Worm (Caenorhabditis elegans): ENCODE measurements around the gene ttc-17.

Gene ttc-17

DNA sequence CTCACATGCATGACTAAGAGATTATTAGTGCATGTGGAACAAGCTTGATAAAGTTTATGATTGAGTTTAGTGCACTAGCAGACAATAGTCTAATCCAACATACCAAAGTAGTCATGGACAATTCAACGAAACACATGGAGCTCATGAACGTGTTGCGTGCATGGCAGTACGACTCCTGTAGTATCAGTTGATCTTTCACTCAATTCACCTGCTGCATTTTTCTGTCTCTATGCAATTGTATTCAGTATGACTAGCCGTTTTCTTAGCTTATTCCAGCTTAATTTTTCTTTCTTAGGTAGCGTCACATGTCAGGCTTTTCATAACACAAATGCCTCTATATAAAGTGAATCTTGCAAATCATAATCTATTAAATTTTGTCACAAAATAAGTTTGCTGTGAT lies 46.4 kb downstream of the ttc-17 start, which contains the start of gene srx-1:
Gene srx-1 (plus strand): TSS at position 382 of the 400 bp plus-strand sequence.
- no peak for TF ChIP-seq nhr-12 (tag; optimal IDR thresholded peaks at IDR 0.05)
- no peak for TF ChIP-seq unc-130 (tag; optimal IDR thresholded peaks at IDR 0.05)
- no peak for TF ChIP-seq zag-1 (tag; optimal IDR thresholded peaks at IDR 0.05)
- no peak for TF ChIP-seq hpl-2 (GFP tag; optimal IDR thresholded peaks at IDR 0.05)
- TF ChIP-seq Y116A8C.19 (tag; optimal IDR thresholded peaks at IDR 0.05; ENCODE audit: borderline replicate concordance) = no peak
- TF ChIP-seq nhr-11 (tag; optimal IDR thresholded peaks at IDR 0.05) = no peak
- no peak for TF ChIP-seq ama-1 (optimal IDR thresholded peaks at IDR 0.05)
- TF ChIP-seq fos-1 (tag; optimal IDR thresholded peaks at IDR 0.05) = no peak
- no peak for TF ChIP-seq pax-3 (tag; optimal IDR thresholded peaks at IDR 0.05)
- no peak for TF ChIP-seq ceh-90 (tag; optimal IDR thresholded peaks at IDR 0.05)
- no peak for TF ChIP-seq C16A3.4 (tag; optimal IDR thresholded peaks at IDR 0.05)
- TF ChIP-seq lin-39 (tag; optimal IDR thresholded peaks at IDR 0.05) = no peak
- TF ChIP-seq pqm-1 (tag; optimal IDR thresholded peaks at IDR 0.05) = no peak
- no peak for TF ChIP-seq tlp-1 (tag; optimal IDR thresholded peaks at IDR 0.05)
- no peak for TF ChIP-seq xbp-1 (tag; optimal IDR thresholded peaks at IDR 0.05)
- TF ChIP-seq blmp-1 (tag; optimal IDR thresholded peaks at IDR 0.05) = no peak

- TF ChIP-seq hlh-4 (tag; optimal IDR thresholded peaks at IDR 0.05) (no peak), alr-1 (tag; optimal IDR thresholded peaks at IDR 0.05; ENCODE audit: borderline replicate concordance) (no peak), lin-13 (GFP tag; optimal IDR thresholded peaks at IDR 0.05) (no peak), lir-3 (tag; optimal IDR thresholded peaks at IDR 0.05; ENCODE audit: poor library complexity) (no peak), egl-27 (tag; optimal IDR thresholded peaks at IDR 0.05) (no peak), sox-4 (tag; optimal IDR thresholded peaks at IDR 0.05) (no peak), rnt-1 (tag; optimal IDR thresholded peaks at IDR 0.05) (no peak), irx-1 (tag; optimal IDR thresholded peaks at IDR 0.05) (no peak), ztf-11 (tag; optimal IDR thresholded peaks at IDR 0.05) (no peak), fkh-10 (GFP tag; optimal IDR thresholded peaks at IDR 0.05) (no peak), pag-3 (tag; optimal IDR thresholded peaks at IDR 0.05; ENCODE audit: borderline replicate concordance, insufficient read depth) (no peak), grh-1 (GFP tag; IDR thresholded peaks at IDR 0.05) (no peak), sup-37 (GFP tag; optimal IDR thresholded peaks at IDR 0.05) (no peak), ceh-90 (tag; optimal IDR thresholded peaks at IDR 0.05) (no peak), elt-2 (tag; optimal IDR thresholded peaks at IDR 0.05) (no peak), ces-1 (GFP tag; optimal IDR thresholded peaks at IDR 0.05) (no peak), tlp-1 (tag; optimal IDR thresholded peaks at IDR 0.05) (no peak), lin-39 (tag; optimal IDR thresholded peaks at IDR 0.05) (no peak)
These were observed 48.4 kb downstream of the ttc-17 start, which contains the start of gene srx-3 for ce11 chrV:9005243-9005642. Gene srx-3 (plus strand): TSS chrV:9005543.

- no peak for TF ChIP-seq sptf-1 (tag; optimal IDR thresholded peaks at IDR 0.05)
- no peak for TF ChIP-seq zip-4 (GFP tag; optimal IDR thresholded peaks at IDR 0.05)
- no peak for TF ChIP-seq efl-1 (optimal IDR thresholded peaks at IDR 0.05)
- TF ChIP-seq efl-1 (GFP tag; optimal IDR thresholded peaks at IDR 0.05 in 1 of 2) = no peak
- no peak for TF ChIP-seq fkh-8 (tag; optimal IDR thresholded peaks at IDR 0.05)
- no peak for TF ChIP-seq fkh-4 (tag; optimal IDR thresholded peaks at IDR 0.05; ENCODE audit: borderline replicate concordance)
- no peak for TF ChIP-seq hlh-17 (GFP tag; optimal IDR thresholded peaks at IDR 0.05; ENCODE audit: borderline replicate concordance)
- TF ChIP-seq zag-1 (tag; optimal IDR thresholded peaks at IDR 0.05) = no peak
- no peak for TF ChIP-seq nhr-20 (tag; optimal IDR thresholded peaks at IDR 0.05)
- no peak for TF ChIP-seq nhr-85 (tag)
- TF ChIP-seq ceh-8 (GFP tag; optimal IDR thresholded peaks at IDR 0.05) = no peak
- no peak for TF ChIP-seq aha-1 (tag; optimal IDR thresholded peaks at IDR 0.05)
- TF ChIP-seq C04F5.9 (tag; optimal IDR thresholded peaks at IDR 0.05) = no peak
- no peak for TF ChIP-seq mep-1 (tag; optimal IDR thresholded peaks at IDR 0.05)
- no peak for TF ChIP-seq alr-1 (tag; optimal IDR thresholded peaks at IDR 0.05; ENCODE audit: borderline replicate concordance)
These were observed 52.3 kb downstream of the ttc-17 start, which contains the start of gene srx-2 for ce11 chrV:9009175-9009574. Gene srx-2 (plus strand): TSS chrV:9009475.

Measured in whole organism, L1 larva.